Worm (Caenorhabditis elegans): ENCODE results near the gene orc-2.

DNA sequence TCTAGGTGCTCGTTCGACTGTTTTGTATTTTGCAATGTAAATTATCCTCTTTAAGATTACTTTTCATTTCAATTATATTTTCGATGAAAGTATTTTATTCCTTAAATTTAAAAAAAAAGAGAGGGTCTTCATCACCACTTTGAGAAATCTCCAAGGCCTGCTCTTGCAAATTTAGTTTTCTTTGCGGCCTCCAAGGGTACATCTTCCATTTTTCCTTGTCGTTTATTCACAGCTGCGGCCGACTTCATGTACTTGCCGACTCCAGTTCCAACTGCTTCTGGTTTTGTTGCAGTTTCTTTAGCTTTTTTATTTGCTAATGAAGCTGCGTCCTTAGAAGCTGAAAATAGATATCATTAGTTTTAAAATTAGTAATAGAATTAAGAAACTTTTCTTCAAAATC is 3.0 kb upstream of the orc-2 start:
- no peak for TF ChIP-seq lin-13 (GFP tag; optimal IDR thresholded peaks at IDR 0.05)
- TF ChIP-seq nhr-237 (tag; optimal IDR thresholded peaks at IDR 0.05): no peak
- TF ChIP-seq nhr-25 (tag; optimal IDR thresholded peaks at IDR 0.05): no peak
- no peak for TF ChIP-seq ztf-1 (GFP tag; conservative IDR thresholded peaks at IDR 0.05)
- TF ChIP-seq ceh-82 (tag; optimal IDR thresholded peaks at IDR 0.05): no peak
- TF ChIP-seq ama-1 (optimal IDR thresholded peaks at IDR 0.05): no peak
